Fruit fly (Drosophila melanogaster) whole organism, prepupa: ENCODE results near the gene Gnpat.
A peak's percentile ranks its signal among the peaks of the same experiment; 100 is the strongest.

Experiments used
- CG10669 ChIP-seq: fragments of 200-800 bp; sonication (Bioruptor generic); optimal IDR thresholded peaks from 3 replicates; lab custom pipeline; 2018; ENCODE audit warnings: missing biosample characterization, mild to moderate bottlenecking, missing genetic modification characterization, moderate library complexity
- CG11294 ChIP-seq: fragments of 200-800 bp; sonication (Bioruptor generic); IDR thresholded peaks from 2 replicates; pipeline ENCODE4 v1.3.6; 2022; ENCODE audit warnings: missing biosample characterization, missing genetic modification characterization
- CG11762 ChIP-seq: fragments of 200-800 bp; sonication (Bioruptor generic); optimal IDR thresholded peaks from 3 replicates; lab custom pipeline; 2016; ENCODE audit warnings: missing biosample characterization, missing genetic modification characterization; ENCODE audit not compliant: insufficient read depth
- CG11902 ChIP-seq: fragments of 200-800 bp; sonication (Bioruptor generic); optimal IDR thresholded peaks from 3 replicates; lab custom pipeline; 2016; ENCODE audit warnings: missing biosample characterization, missing genetic modification characterization
- CG15336 ChIP-seq: fragments of 200-800 bp; sonication (Bioruptor generic); IDR thresholded peaks from 2 replicates; pipeline ENCODE4 v1.3.6; 2022; ENCODE audit warnings: missing biosample characterization, missing genetic modification characterization
- CG1621 ChIP-seq: fragments of 200-800 bp; sonication (Bioruptor generic); optimal IDR thresholded peaks from 3 replicates; lab custom pipeline; 2018; ENCODE audit warnings: missing biosample characterization, mild to moderate bottlenecking, missing genetic modification characterization
- CG3032 ChIP-seq: fragments of 200-800 bp; optimal IDR thresholded peaks from 2 replicates; lab custom pipeline; 2019; ENCODE audit warnings: missing biosample characterization, mild to moderate bottlenecking, missing genetic modification characterization, moderate library complexity
- CG31627 ChIP-seq: fragments of 200-800 bp; sonication (Bioruptor generic); optimal IDR thresholded peaks from 3 replicates; lab custom pipeline; 2016; ENCODE audit warnings: missing biosample characterization, missing genetic modification characterization
- CG34406 ChIP-seq: fragments of 200-800 bp; sonication (Bioruptor generic); optimal IDR thresholded peaks from 3 replicates; lab custom pipeline; 2016; ENCODE audit warnings: missing biosample characterization, missing genetic modification characterization
- CG3919 ChIP-seq: fragments of 200-800 bp; sonication (Bioruptor generic); optimal IDR thresholded peaks from 3 replicates; lab custom pipeline; 2016; ENCODE audit warnings: missing biosample characterization, missing genetic modification characterization
- CG6163 ChIP-seq: fragments of 200-800 bp; sonication (Bioruptor generic); IDR thresholded peaks from 3 replicates; pipeline ENCODE4 v1.3.6; 2022; ENCODE audit warnings: missing biosample characterization, missing genetic modification characterization
- CG6276 ChIP-seq: fragments of 200-800 bp; sonication (Bioruptor generic); optimal IDR thresholded peaks from 2 replicates; lab custom pipeline; 2017; ENCODE audit warnings: missing biosample characterization, mild to moderate bottlenecking, missing genetic modification characterization
- CG6808 ChIP-seq: fragments of 200-800 bp; sonication (Bioruptor generic); optimal IDR thresholded peaks from 3 replicates; lab custom pipeline; 2017; ENCODE audit warnings: missing biosample characterization, missing genetic modification characterization, mild to moderate bottlenecking, moderate library complexity, missing genetic modification reagents
- CG6854 ChIP-seq: fragments of 200-800 bp; sonication (Bioruptor generic); optimal IDR thresholded peaks from 2 replicates; lab custom pipeline; 2017; ENCODE audit warnings: missing biosample characterization, mild to moderate bottlenecking, missing genetic modification characterization
- CG7368 ChIP-seq: fragments of 200-800 bp; sonication (Bioruptor generic); optimal IDR thresholded peaks from 3 replicates; lab custom pipeline; 2016; ENCODE audit warnings: missing biosample characterization, missing genetic modification characterization
- CG8319 ChIP-seq: fragments of 200-800 bp; sonication (Bioruptor generic); optimal IDR thresholded peaks from 3 replicates; lab custom pipeline; 2016; ENCODE audit warnings: missing biosample characterization, missing genetic modification characterization
- CG9139 ChIP-seq: fragments of 200-800 bp; sonication (Bioruptor generic); optimal IDR thresholded peaks from 3 replicates; lab custom pipeline; 2017; ENCODE audit warnings: missing biosample characterization, mild to moderate bottlenecking, missing genetic modification characterization
- Eip93F ChIP-seq: fragments of 200-800 bp; sonication (Bioruptor generic); optimal IDR thresholded peaks from 2 replicates; lab custom pipeline; 2016; ENCODE audit warnings: missing biosample characterization, mild to moderate bottlenecking, missing genetic modification characterization
- Ets21C ChIP-seq: fragments of 200-800 bp; sonication (Bioruptor generic); optimal IDR thresholded peaks from 3 replicates; lab custom pipeline; 2016; ENCODE audit warnings: missing biosample characterization, missing genetic modification characterization
- Ets96B ChIP-seq: fragments of 200-800 bp; optimal IDR thresholded peaks from 2 replicates; lab custom pipeline; 2019; ENCODE audit warnings: missing biosample characterization, mild to moderate bottlenecking, missing genetic modification characterization, moderate library complexity
- Hr38 ChIP-seq: sonication (Bioruptor generic); optimal IDR thresholded peaks from 2 replicates; lab custom pipeline; 2016; ENCODE audit warnings: missing biosample characterization, missing genetic modification characterization
- Hr39 ChIP-seq: fragments of 200-800 bp; sonication (Bioruptor generic); optimal IDR thresholded peaks from 2 replicates; lab custom pipeline; 2016; ENCODE audit warnings: missing biosample characterization, missing genetic modification characterization
- Hr4 ChIP-seq: fragments of 200-800 bp; sonication (Bioruptor generic); optimal IDR thresholded peaks from 3 replicates; lab custom pipeline; 2016; ENCODE audit warnings: missing biosample characterization, missing genetic modification characterization
- Lpt ChIP-seq: fragments of 200-800 bp; sonication (Bioruptor generic); optimal IDR thresholded peaks from 3 replicates; lab custom pipeline; 2016; ENCODE audit warnings: missing biosample characterization, missing genetic modification characterization
- OdsH ChIP-seq: fragments of 200-800 bp; sonication (Bioruptor generic); optimal IDR thresholded peaks from 3 replicates; lab custom pipeline; 2016; ENCODE audit warnings: missing biosample characterization, missing genetic modification characterization
- Sox102F ChIP-seq: fragments of 200-800 bp; sonication (Bioruptor generic); optimal IDR thresholded peaks from 2 replicates; lab custom pipeline; 2016; ENCODE audit warnings: missing biosample characterization, mild to moderate bottlenecking, missing genetic modification characterization
- Sox14 ChIP-seq: fragments of 200-800 bp; sonication (Bioruptor generic); optimal IDR thresholded peaks from 3 replicates; lab custom pipeline; 2016; ENCODE audit warnings: missing biosample characterization, missing genetic modification characterization
- Sox15 ChIP-seq: fragments of 200-800 bp; sonication (Bioruptor generic); optimal IDR thresholded peaks from 3 replicates; lab custom pipeline; 2016; ENCODE audit warnings: missing biosample characterization, missing genetic modification characterization
- achi ChIP-seq: fragments of 200-800 bp; sonication (Bioruptor generic); optimal IDR thresholded peaks from 3 replicates; lab custom pipeline; 2016; ENCODE audit warnings: missing biosample characterization, missing genetic modification characterization
- acj6 ChIP-seq: fragments of 200-800 bp; sonication (Bioruptor generic); optimal IDR thresholded peaks from 3 replicates; lab custom pipeline; 2016; ENCODE audit warnings: missing biosample characterization, missing genetic modification characterization
- cyc ChIP-seq: fragments of 200-800 bp; sonication (Bioruptor generic); optimal IDR thresholded peaks from 3 replicates; lab custom pipeline; 2016; ENCODE audit warnings: missing biosample characterization, missing genetic modification characterization
- dac ChIP-seq: fragments of 200-800 bp; sonication (Bioruptor generic); optimal IDR thresholded peaks from 2 replicates; lab custom pipeline; 2017; ENCODE audit warnings: missing biosample characterization, mild to moderate bottlenecking, missing genetic modification characterization
- dsx ChIP-seq: fragments of 200-800 bp; optimal IDR thresholded peaks from 3 replicates; lab custom pipeline; 2019; ENCODE audit warnings: missing biosample characterization, mild to moderate bottlenecking, missing genetic modification characterization, moderate library complexity; ENCODE audit not compliant: poor library complexity, severe bottlenecking
- eg ChIP-seq: fragments of 200-800 bp; sonication (Bioruptor generic); IDR thresholded peaks from 3 replicates; pipeline ENCODE4 v1.3.6; 2022; ENCODE audit warnings: missing biosample characterization, missing genetic modification characterization
- fd59A ChIP-seq: fragments of 200-800 bp; sonication (Bioruptor generic); optimal IDR thresholded peaks from 2 replicates; lab custom pipeline; 2017; ENCODE audit warnings: missing biosample characterization, mild to moderate bottlenecking, missing genetic modification characterization, missing genetic modification reagents
- fd85E ChIP-seq: fragments of 200-800 bp; sonication (Bioruptor generic); optimal IDR thresholded peaks from 3 replicates; lab custom pipeline; 2016; ENCODE audit warnings: missing biosample characterization, missing genetic modification characterization
- lz ChIP-seq: fragments of 200-800 bp; sonication (Bioruptor generic); optimal IDR thresholded peaks from 3 replicates; lab custom pipeline; 2016; ENCODE audit warnings: missing biosample characterization, missing genetic modification characterization
- net ChIP-seq: fragments of 200-800 bp; sonication (Bioruptor generic); optimal IDR thresholded peaks from 3 replicates; lab custom pipeline; 2016; ENCODE audit warnings: missing biosample characterization, missing genetic modification characterization
- pdm3 ChIP-seq: fragments of 200-800 bp; sonication (Bioruptor generic); optimal IDR thresholded peaks from 3 replicates; lab custom pipeline; 2016; ENCODE audit warnings: missing biosample characterization, missing genetic modification characterization
- spab ChIP-seq: fragments of 200-800 bp; sonication (Bioruptor generic); optimal IDR thresholded peaks from 2 replicates; lab custom pipeline; 2017; ENCODE audit warnings: missing biosample characterization, mild to moderate bottlenecking, missing genetic modification characterization, missing genetic modification reagents
- ss ChIP-seq, 2 experiments: fragments of 200-800 bp; sonication (Bioruptor generic); optimal IDR thresholded peaks; 2 replicates in 1 of 2; 3 replicates in 1 of 2; lab custom pipeline; 2017 to 2018; ENCODE audit warnings: mild to moderate bottlenecking in 2 of 2, missing biosample characterization in 2 of 2, missing genetic modification characterization in 2 of 2, moderate library complexity in 1 of 2
- svp ChIP-seq: fragments of 200-800 bp; sonication (Bioruptor generic); peaks from one replicate; lab custom pipeline; 2016; ENCODE audit warnings: missing biosample characterization, missing genetic modification characterization
- vri ChIP-seq: fragments of 200-800 bp; sonication (Bioruptor generic); optimal IDR thresholded peaks from 3 replicates; lab custom pipeline; 2016; ENCODE audit warnings: missing biosample characterization, mild to moderate bottlenecking, missing genetic modification characterization

The Gnpat gene

DNA sequence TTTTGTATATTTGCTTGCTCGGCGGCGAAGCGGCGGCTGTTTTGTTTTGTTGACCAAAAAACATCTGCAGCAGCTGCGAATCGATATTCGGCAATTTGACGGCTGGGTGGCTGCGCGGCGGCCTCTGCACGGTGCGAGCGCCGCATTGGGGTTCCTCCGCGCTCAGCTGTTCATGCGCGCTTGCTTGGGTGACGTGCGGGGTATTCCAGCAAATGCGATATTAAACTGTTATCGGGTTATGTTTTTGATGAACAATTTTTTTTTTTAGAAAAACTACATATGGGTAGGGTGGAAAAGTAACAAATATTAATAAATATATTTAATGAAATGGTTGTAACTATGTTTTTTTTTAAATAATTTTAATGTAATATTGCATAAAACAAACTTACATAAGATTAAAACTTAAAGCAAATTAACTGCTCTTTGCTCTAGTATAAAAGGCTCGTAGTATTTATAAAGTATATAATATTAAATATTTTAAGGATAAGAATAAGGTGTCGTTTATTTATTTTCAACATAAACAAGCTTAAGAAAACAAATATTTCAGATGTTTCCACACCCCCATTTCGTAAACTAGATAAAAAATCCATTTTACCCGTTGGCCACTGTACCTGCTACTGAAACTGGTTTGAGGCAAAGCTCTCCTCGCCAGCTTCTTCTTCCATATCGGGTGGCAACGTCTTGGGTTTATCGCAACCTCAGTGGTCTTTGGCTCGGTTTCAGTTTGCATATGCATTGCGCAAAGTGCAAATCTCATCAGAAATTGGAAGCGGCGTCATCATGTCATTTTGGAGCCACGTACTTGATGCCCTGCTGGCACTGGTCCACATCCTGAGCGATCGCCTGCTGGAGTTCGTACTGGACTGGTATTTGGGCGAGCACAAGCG lies at the start of gene Gnpat, which contains the start of gene CG5112 (continued):
- TF ChIP-seq eg (GFP tag; lab: Robert Waterston, UW), result peak; percentile 55
- peak; percentile 24 for TF ChIP-seq CG6276
- no peak for TF ChIP-seq fd85E (GFP tag; lab: Kevin White, UChicago)
- peak; percentile 0 for TF ChIP-seq OdsH (GFP tag; lab: Kevin White, UChicago)
- TF ChIP-seq CG6163, result peak; percentile 63
- TF ChIP-seq acj6 (GFP tag; lab: Kevin White, UChicago), result no peak
- peak in 1 of 2 experiments; percentile 24 for TF ChIP-seq ss (GFP tag; optimal IDR thresholded peaks at IDR 0.05; lab: Kevin White, UChicago)
- no peak for TF ChIP-seq CG31627 (GFP tag; lab: Kevin White, UChicago)
- TF ChIP-seq CG15336, result 0 out of 2 replicates have a peak, but pooled peaks have one; percentile 20
- TF ChIP-seq Ets21C, result peak; percentile 1

DNA sequence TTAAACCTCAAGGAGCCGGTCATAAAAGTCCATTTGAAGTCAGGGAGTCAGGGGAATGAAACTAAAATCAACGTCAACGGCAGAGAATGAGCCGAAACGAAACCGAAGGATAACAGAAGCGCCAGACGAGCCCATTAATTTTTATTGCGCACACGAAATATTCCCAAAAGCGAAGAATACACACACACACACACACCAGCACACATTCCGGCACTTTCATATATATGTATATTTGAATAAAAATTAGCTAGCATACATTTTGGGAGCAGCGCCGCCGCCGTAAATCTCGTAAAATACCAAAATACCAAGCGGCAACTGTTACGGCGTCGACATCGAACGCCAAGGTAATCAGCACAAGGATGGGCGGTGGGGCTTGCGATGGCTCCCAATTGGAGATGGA lies 48.4 kb upstream of the Gnpat start:
- TF ChIP-seq Lpt (GFP tag; lab: Kevin White, UChicago) (no peak), Hr39 (GFP tag; lab: Kevin White, UChicago) (no peak), Sox15 (GFP tag; lab: Kevin White, UChicago) (no peak), pdm3 (GFP tag; lab: Kevin White, UChicago) (no peak), fd85E (GFP tag; lab: Kevin White, UChicago) (no peak), lz (GFP tag; lab: Kevin White, UChicago) (no peak), Eip93F (GFP tag; lab: Kevin White, UChicago) (no peak), Sox14 (no peak), Sox102F (GFP tag; lab: Kevin White, UChicago) (no peak), Ets96B (no peak), svp (no peak)
- TF ChIP-seq, all 60 proteins: peak for 0

DNA sequence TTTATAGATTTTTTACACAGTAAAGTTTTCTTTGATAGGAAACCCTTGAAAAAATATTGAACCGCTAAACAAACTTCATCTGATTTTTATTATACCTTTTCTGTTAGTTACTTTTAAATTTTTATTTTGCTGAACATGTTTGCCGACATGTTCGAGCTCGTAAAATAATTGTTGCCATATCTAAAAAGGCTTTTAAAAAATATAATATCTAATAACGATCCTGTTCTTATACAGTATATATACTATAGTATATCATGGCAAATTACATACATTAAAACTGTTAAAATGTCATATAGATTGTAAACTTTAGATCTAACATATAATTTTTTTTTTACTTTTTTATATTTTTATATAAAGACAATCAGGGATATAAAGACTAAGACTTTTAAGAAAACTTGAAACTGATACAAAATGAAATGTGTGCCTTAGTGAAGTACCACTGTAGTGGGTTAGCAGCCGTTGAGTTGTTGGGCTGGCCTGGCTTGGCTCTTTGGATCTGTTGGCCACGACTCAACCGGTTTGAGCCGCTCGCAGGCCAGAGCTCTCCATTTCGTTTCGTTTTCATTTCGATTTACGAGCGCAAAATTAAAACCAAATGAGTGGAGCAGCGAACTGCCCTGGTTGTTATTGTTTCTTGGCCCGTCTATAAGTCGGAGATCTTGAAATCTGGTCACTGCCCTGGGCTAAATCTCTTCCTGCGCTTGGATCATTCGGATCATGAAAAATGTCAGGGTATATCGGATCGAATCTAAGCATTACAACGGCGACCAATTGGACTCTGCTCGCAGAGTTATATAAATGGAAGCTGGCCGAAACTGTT lies 41.9 kb upstream of the Gnpat start:
- TF ChIP-seq CG3032 (tag; lab: Kevin White, UChicago), result peak; percentile 47
- TF ChIP-seq CG11762 (GFP tag; lab: Kevin White, UChicago), result no peak
- TF ChIP-seq Lpt (GFP tag; lab: Kevin White, UChicago), result no peak
- peak; percentile 47 for TF ChIP-seq CG3919 (GFP tag; lab: Kevin White, UChicago)
- TF ChIP-seq Ets21C, result no peak
- peak; percentile 4 for TF ChIP-seq CG6276
- no peak for TF ChIP-seq Eip93F (GFP tag; lab: Kevin White, UChicago)
- TF ChIP-seq achi (GFP tag; lab: Kevin White, UChicago), result no peak
- no peak for TF ChIP-seq Hr38 (GFP tag; lab: Kevin White, UChicago)
- no peak for TF ChIP-seq CG6808 (GFP tag; lab: Kevin White, UChicago)
- peak; percentile 30 for TF ChIP-seq Hr4 (GFP tag; lab: Kevin White, UChicago)
- no peak for TF ChIP-seq fd85E (GFP tag; lab: Kevin White, UChicago)
- no peak for TF ChIP-seq dac
- no peak for TF ChIP-seq CG6854 (GFP tag; lab: Kevin White, UChicago)
- peak; percentile 34 for TF ChIP-seq CG34406 (GFP tag; lab: Kevin White, UChicago)
- no peak for TF ChIP-seq CG11902 (GFP tag; lab: Kevin White, UChicago)
- TF ChIP-seq CG11294 (GFP tag; lab: Robert Waterston, UW), result no peak
- no peak for TF ChIP-seq cyc (GFP tag; lab: Kevin White, UChicago)
- no peak for TF ChIP-seq CG7368
- TF ChIP-seq dsx (GFP tag; lab: Kevin White, UChicago), result no peak
- no peak for TF ChIP-seq CG1621
- TF ChIP-seq CG10669 (GFP tag; lab: Kevin White, UChicago), result no peak
- no peak for TF ChIP-seq pdm3 (GFP tag; lab: Kevin White, UChicago)
- no peak for TF ChIP-seq vri
- no peak for TF ChIP-seq Sox102F (GFP tag; lab: Kevin White, UChicago)
- peak; percentile 47; the same call in 2 of the 3 replicates for TF ChIP-seq CG6163
- TF ChIP-seq Sox14, result no peak
- no peak for TF ChIP-seq spab (GFP tag; lab: Kevin White, UChicago)
- TF ChIP-seq acj6 (GFP tag; lab: Kevin White, UChicago), result peak; percentile 32
- no peak for TF ChIP-seq CG8319 (GFP tag; lab: Kevin White, UChicago)
- no peak for TF ChIP-seq net (GFP tag; lab: Kevin White, UChicago)
- no peak for TF ChIP-seq fd59A
- no peak for TF ChIP-seq ss (GFP tag; optimal IDR thresholded peaks at IDR 0.05; lab: Kevin White, UChicago)
- no peak for TF ChIP-seq CG9139 (GFP tag; lab: Kevin White, UChicago)
- peak; percentile 80 for TF ChIP-seq svp
